Fruit fly (Drosophila melanogaster) S2 (cell line): ENCODE measurements around the gene ear.

ENCODE experiments used
- CG8478 ChIP-seq: fragments of >200 bp; optimal IDR thresholded peaks from 2 replicates; lab custom pipeline; 2018
- CTCF ChIP-seq, 2 experiments: fragments of >200 bp; optimal IDR thresholded peaks; 2 replicates each; lab custom pipeline; 2018

DNA sequence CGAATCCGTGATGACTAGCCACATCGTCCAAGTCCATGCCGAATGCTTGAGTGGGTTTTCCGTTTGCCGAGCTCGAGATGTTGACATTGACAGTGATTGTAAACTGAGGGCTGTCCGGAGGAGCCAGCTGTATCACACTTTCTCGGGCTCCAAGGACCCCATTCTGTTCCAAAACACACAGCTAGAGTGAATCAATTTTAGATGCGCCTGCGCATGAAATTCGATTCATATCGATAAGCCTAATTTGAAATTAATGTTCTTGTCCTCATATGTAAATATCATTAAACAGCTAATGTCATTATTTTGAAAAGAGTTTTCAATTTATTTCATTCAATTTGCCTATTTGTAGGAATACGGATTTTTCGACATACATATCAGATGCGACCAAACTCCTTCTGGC lies 49.2 kb downstream of the ear start, which contains the start of gene CG14868:
- TF ChIP-seq CTCF (optimal IDR thresholded peaks at IDR 0.05; lab: Kevin White, UChicago): no peak
- TF ChIP-seq CG8478 (lab: Kevin White, UChicago): no peak
